Fruit fly (Drosophila melanogaster) whole organism, adult: Measurements from ENCODE around the gene CG10663.
A peak's percentile ranks its signal among the peaks of the same experiment; 100 is the strongest.

Source experiments
- CG11617 ChIP-seq: fragments of 200-800 bp; sonication (Bioruptor generic); optimal IDR thresholded peaks from 2 replicates; lab custom pipeline; 2017; ENCODE audit warnings: mild to moderate bottlenecking, missing biosample characterization, missing genetic modification reagents, missing genetic modification characterization
- CG12768 ChIP-seq: fragments of 200-800 bp; sonication (Bioruptor generic); optimal IDR thresholded peaks from 2 replicates; lab custom pipeline; 2017; ENCODE audit warnings: missing biosample characterization, missing genetic modification characterization, mild to moderate bottlenecking, moderate library complexity, missing genetic modification reagents
- CG14711 ChIP-seq: fragments of 200-800 bp; sonication (Bioruptor generic); optimal IDR thresholded peaks from 2 replicates; lab custom pipeline; 2018; ENCODE audit warnings: missing biosample characterization, mild to moderate bottlenecking, missing genetic modification characterization, moderate library complexity
- CG1620 ChIP-seq: fragments of 200-800 bp; sonication (Bioruptor generic); optimal IDR thresholded peaks from 2 replicates; lab custom pipeline; 2016; ENCODE audit warnings: missing biosample characterization, missing genetic modification characterization
- CG33017 ChIP-seq: fragments of 200-800 bp; sonication (Bioruptor generic); optimal IDR thresholded peaks from 2 replicates; lab custom pipeline; 2018; ENCODE audit warnings: missing biosample characterization, mild to moderate bottlenecking, missing genetic modification characterization, moderate library complexity
- CG5204 ChIP-seq: fragments of 200-800 bp; sonication (Bioruptor generic); optimal IDR thresholded peaks from 2 replicates; lab custom pipeline; 2016; ENCODE audit warnings: missing biosample characterization, missing genetic modification characterization
- CG7045 ChIP-seq: fragments of 200-800 bp; sonication (Bioruptor generic); optimal IDR thresholded peaks from 2 replicates; lab custom pipeline; 2017; ENCODE audit warnings: missing biosample characterization, mild to moderate bottlenecking, missing genetic modification characterization
- CG7101 ChIP-seq: fragments of 200-800 bp; sonication (Bioruptor generic); optimal IDR thresholded peaks from 2 replicates; lab custom pipeline; 2018; ENCODE audit warnings: missing biosample characterization, mild to moderate bottlenecking, missing genetic modification characterization, moderate library complexity
- Clk ChIP-seq: fragments of 200-800 bp; sonication (Bioruptor generic); optimal IDR thresholded peaks from 2 replicates; lab custom pipeline; 2017; ENCODE audit warnings: missing biosample characterization, missing genetic modification characterization
- Crg-1 ChIP-seq: fragments of 200-800 bp; sonication (Bioruptor generic); optimal IDR thresholded peaks from 2 replicates; lab custom pipeline; 2016; ENCODE audit warnings: missing biosample characterization, missing genetic modification characterization
- Hr96 ChIP-seq: fragments of 200-800 bp; sonication (Bioruptor generic); optimal IDR thresholded peaks from 2 replicates; lab custom pipeline; 2016; ENCODE audit warnings: missing biosample characterization, missing genetic modification characterization
- Mnt ChIP-seq: fragments of 200-800 bp; sonication (Bioruptor generic); optimal IDR thresholded peaks from 2 replicates; lab custom pipeline; 2016; ENCODE audit warnings: missing biosample characterization, mild to moderate bottlenecking, missing genetic modification characterization
- bab1 ChIP-seq: fragments of 200-800 bp; sonication (Bioruptor generic); optimal IDR thresholded peaks from 3 replicates; lab custom pipeline; 2019; ENCODE audit warnings: missing biosample characterization, mild to moderate bottlenecking, missing genetic modification characterization, moderate library complexity
- cic ChIP-seq: fragments of 200-800 bp; sonication (Bioruptor generic); optimal IDR thresholded peaks from 2 replicates; lab custom pipeline; 2017; ENCODE audit warnings: missing biosample characterization, mild to moderate bottlenecking, missing genetic modification characterization, moderate library complexity
- cnc ChIP-seq, 2 experiments: fragments of >200 bp; optimal IDR thresholded peaks; 2 replicates each; lab custom pipeline; 2017
- kay ChIP-seq: fragments of 200-800 bp; sonication (Bioruptor generic); peaks from one replicate; lab custom pipeline; 2016; ENCODE audit warnings: missing biosample characterization, missing genetic modification characterization, borderline replicate concordance
- ovo ChIP-seq: fragments of 200-800 bp; sonication (Bioruptor generic); optimal IDR thresholded peaks from 2 replicates; lab custom pipeline; 2016; ENCODE audit warnings: missing biosample characterization, missing genetic modification characterization
- pad ChIP-seq: fragments of 200-800 bp; sonication (Bioruptor generic); optimal IDR thresholded peaks from 3 replicates; lab custom pipeline; 2017; ENCODE audit warnings: missing biosample characterization, missing genetic modification characterization, mild to moderate bottlenecking, moderate library complexity, missing genetic modification reagents
- tj ChIP-seq: fragments of 200-800 bp; sonication (Bioruptor generic); optimal IDR thresholded peaks from 3 replicates; lab custom pipeline; 2017; ENCODE audit warnings: missing biosample characterization, mild to moderate bottlenecking, missing genetic modification characterization, moderate library complexity
- toe ChIP-seq: fragments of 200-800 bp; sonication (Bioruptor generic); optimal IDR thresholded peaks from 2 replicates; lab custom pipeline; 2016; ENCODE audit warnings: missing biosample characterization, missing genetic modification characterization

The CG10663 gene

DNA sequence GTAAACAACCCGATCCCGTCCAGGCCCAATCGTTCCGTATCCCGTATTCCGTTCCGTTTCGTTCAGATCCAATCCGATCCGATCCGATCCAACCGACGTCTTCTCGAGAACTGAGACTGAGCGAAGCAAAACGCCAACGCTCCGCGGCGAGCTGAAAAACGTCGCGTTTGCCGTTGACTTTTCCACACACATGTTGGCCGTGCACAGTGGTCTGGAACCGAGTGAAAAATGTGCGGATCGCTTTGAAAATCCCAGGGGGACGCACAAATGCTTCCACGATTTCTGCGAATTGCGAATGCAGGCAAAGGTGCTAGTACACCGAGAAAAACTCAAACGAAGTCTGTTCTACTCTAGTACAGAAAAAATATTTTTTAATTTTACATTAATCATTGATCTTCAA, at the start of gene CG10663:
CG10663 (minus strand) TSS at position 88 of the 400 bp plus-strand sequence.
- no peak for TF ChIP-seq ovo (GFP tag; lab: Kevin White, UChicago)
- TF ChIP-seq CG5204 = no peak
- no peak for TF ChIP-seq Hr96 (GFP tag; lab: Kevin White, UChicago)
- no peak for TF ChIP-seq CG7045 (GFP tag; lab: Kevin White, UChicago)
- TF ChIP-seq pad (GFP tag; lab: Kevin White, UChicago) = no peak
- TF ChIP-seq cic = no peak

DNA sequence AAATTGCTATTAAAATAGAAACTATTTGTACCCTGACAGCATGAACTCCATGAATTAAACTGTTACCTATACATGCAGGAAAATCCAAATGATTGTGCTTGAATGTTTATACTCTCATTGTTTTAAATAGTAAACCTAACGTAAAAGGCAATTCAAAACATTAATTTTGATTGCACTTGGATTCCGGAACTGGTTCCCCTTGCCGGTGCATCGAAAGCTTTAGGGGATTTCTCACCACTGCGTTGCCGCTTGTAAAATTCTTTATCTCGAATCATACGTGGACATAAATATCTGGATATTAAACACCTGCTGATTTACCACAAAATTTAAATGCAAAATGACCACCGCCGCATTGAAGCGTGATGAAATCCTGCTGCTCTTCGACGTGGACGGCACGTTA, 49.5 kb upstream of the CG10663 start, which contains the start of gene Pmm2:
Pmm2 (plus strand) TSS at position 273 of the 400 bp plus-strand sequence.
- TF ChIP-seq Mnt (GFP tag; lab: Kevin White, UChicago) (peak; percentile 2), kay (no peak)

dm6 chr3L:12533392-12534070, 48.7 kb upstream of the CG10663 start, which contains the start of the genes Tsf2 and CG34242:
Tsf2 (minus strand) TSS chr3L:12533724.
CG34242 (plus strand) TSS chr3L:12533996.
- TF ChIP-seq kay (no peak), Crg-1 (no peak), CG14711 (peak; percentile 91), CG5204 (no peak), CG7101 (tag; lab: Kevin White, UChicago) (peak; percentile 87), cic (no peak), CG11617 (no peak), Mnt (GFP tag; lab: Kevin White, UChicago) (no peak), pad (GFP tag; lab: Kevin White, UChicago) (peak; percentile 55), CG7045 (GFP tag; lab: Kevin White, UChicago) (no peak), cnc (optimal IDR thresholded peaks at IDR 0.05; lab: Kevin White, UChicago) (no peak), ovo (GFP tag; lab: Kevin White, UChicago) (no peak), bab1 (GFP tag; lab: Kevin White, UChicago) (peak; percentile 64), toe (no peak), Clk (GFP tag; lab: Kevin White, UChicago) (no peak), CG12768 (GFP tag; lab: Kevin White, UChicago) (peak; percentile 61), tj (GFP tag; lab: Kevin White, UChicago) (peak; percentile 35), CG1620 (GFP tag; lab: Kevin White, UChicago) (no peak), CG33017 (tag; lab: Kevin White, UChicago) (peak; percentile 75), Hr96 (GFP tag; lab: Kevin White, UChicago) (no peak)

- TF ChIP-seq pad (GFP tag; lab: Kevin White, UChicago) (no peak), ovo (GFP tag; lab: Kevin White, UChicago) (no peak), CG11617 (no peak), cic (no peak), Clk (GFP tag; lab: Kevin White, UChicago) (no peak), kay (no peak)
Measured at dm6 chr3L:12532220-12532619, 47.4 kb upstream of the CG10663 start.

DNA sequence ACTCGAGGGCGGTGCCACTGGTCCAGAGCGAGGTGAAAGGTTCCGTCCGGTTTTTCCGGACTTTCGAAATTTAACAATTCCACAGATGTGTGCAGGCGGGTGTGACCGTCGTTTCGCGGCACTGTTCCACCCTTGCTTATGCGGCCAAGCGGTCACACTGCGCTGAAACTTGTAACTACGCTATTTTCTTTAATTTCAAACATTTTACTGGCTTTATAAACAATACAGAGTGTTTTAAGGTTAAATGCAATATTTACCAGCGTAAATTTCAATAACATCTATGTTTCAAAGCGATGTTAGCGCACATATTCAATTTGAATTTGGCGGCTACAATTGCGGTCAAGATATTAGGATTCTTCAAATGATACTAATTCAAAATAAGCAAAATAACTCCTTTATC, 45.2 kb upstream of the CG10663 start, which contains the start of gene nst:
nst (minus strand) TSS at position 128 of the 400 bp plus-strand sequence.
- TF ChIP-seq CG11617 (no peak), CG12768 (GFP tag; lab: Kevin White, UChicago) (no peak), tj (GFP tag; lab: Kevin White, UChicago) (peak; percentile 22), bab1 (GFP tag; lab: Kevin White, UChicago) (peak; percentile 21), CG33017 (tag; lab: Kevin White, UChicago) (no peak), Hr96 (GFP tag; lab: Kevin White, UChicago) (no peak), pad (GFP tag; lab: Kevin White, UChicago) (no peak), CG14711 (no peak)

dm6 chr3L:12529431-12530007, 44.7 kb upstream of the CG10663 start:
- TF ChIP-seq CG1620 (GFP tag; lab: Kevin White, UChicago) = no peak
- no peak for TF ChIP-seq CG12768 (GFP tag; lab: Kevin White, UChicago)
- peak; percentile 50 for TF ChIP-seq CG7101 (tag; lab: Kevin White, UChicago)
- peak; percentile 21 for TF ChIP-seq CG11617
- TF ChIP-seq kay = no peak
- no peak for TF ChIP-seq Hr96 (GFP tag; lab: Kevin White, UChicago)
- TF ChIP-seq ovo (GFP tag; lab: Kevin White, UChicago) = peak; percentile 41
- TF ChIP-seq cic = no peak
- no peak for TF ChIP-seq cnc (optimal IDR thresholded peaks at IDR 0.05; lab: Kevin White, UChicago)
- peak; percentile 19 for TF ChIP-seq Clk (GFP tag; lab: Kevin White, UChicago)
- peak; percentile 50 for TF ChIP-seq Mnt (GFP tag; lab: Kevin White, UChicago)
- no peak for TF ChIP-seq CG5204
- no peak for TF ChIP-seq toe
- TF ChIP-seq CG7045 (GFP tag; lab: Kevin White, UChicago) = peak; percentile 36
- TF ChIP-seq CG14711 = peak; percentile 3
- TF ChIP-seq Crg-1 = no peak
- TF ChIP-seq pad (GFP tag; lab: Kevin White, UChicago) = no peak
- peak; percentile 15 for TF ChIP-seq tj (GFP tag; lab: Kevin White, UChicago)
- peak; percentile 66 for TF ChIP-seq CG33017 (tag; lab: Kevin White, UChicago)
- TF ChIP-seq bab1 (GFP tag; lab: Kevin White, UChicago) = no peak
